Worm (Caenorhabditis elegans) whole organism, dauer: ENCODE measurements around the gene R05H10.7.

ENCODE experiments used
- unc-62 ChIP-seq: sonication (generic microtip); optimal IDR thresholded peaks from 2 replicates; lab custom pipeline; 2017; ENCODE audit warnings: missing biosample characterization, missing genetic modification reagents, missing genetic modification characterization

R05H10.7 gene

DNA sequence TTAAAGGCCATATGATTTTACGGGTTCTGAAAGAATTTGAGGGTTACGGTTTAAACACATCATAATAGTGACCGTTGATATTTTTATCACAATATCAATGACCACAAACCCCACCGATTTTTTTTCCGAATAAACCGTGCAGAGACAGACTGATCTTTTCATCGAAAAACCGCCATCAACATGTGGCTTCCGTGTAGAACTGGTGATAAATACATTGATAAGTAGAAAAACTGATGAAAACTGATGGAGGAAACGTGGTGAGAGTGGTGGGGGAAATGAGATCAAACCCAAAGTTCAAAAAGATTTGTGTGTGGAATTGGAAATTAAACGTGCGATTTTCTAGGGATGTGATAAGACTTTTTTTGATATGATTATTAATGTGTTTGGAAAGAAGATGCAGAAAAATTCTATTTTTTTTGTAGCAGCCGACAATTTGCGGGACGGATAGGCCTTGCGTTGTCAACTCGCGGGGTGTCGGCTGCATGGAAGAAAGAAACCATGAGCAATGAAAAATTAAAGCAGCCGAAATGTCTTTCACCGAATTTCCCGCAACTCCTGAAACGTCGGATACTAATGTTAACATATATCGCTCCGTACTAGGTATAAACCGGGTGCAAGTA lies 16.6 kb upstream of the R05H10.7 start:
- no peak for TF ChIP-seq unc-62 (GFP tag; lab: Kevin White, UChicago)

- TF ChIP-seq unc-62 (GFP tag; lab: Kevin White, UChicago): no peak
Measured at ce11 chrII:14841253-14841652, 14.1 kb upstream of the R05H10.7 start.

- TF ChIP-seq unc-62 (GFP tag; lab: Kevin White, UChicago): no peak
Measured at ce11 chrII:14843016-14843415, 12.3 kb upstream of the R05H10.7 start, which contains the start of gene cdh-7. cdh-7 (plus strand) TSS chrII:14843229.

ce11 chrII:14844253-14844652 lies 11.1 kb upstream of the R05H10.7 start:
- TF ChIP-seq unc-62 (GFP tag; lab: Kevin White, UChicago): no peak

DNA sequence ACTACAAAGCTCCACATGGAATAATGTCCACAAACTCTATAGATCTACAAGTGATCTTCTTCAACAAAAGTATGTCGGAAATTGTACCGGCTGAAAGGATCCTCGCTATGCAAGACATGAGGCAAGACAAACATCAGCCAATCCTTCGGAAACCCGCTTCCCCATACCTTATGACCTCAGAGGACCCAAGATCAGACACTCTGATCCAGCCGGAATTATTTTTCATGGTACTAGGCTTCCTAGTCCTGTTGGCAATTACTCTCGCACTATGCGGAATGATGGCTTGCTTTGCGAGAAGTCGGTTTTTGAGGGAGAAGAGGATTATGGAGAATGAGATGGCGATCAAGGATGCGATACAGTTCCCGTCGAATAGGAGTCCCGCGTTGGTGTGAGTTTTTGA lies 5.4 kb upstream of the R05H10.7 start:
- no peak for TF ChIP-seq unc-62 (GFP tag; lab: Kevin White, UChicago)

DNA sequence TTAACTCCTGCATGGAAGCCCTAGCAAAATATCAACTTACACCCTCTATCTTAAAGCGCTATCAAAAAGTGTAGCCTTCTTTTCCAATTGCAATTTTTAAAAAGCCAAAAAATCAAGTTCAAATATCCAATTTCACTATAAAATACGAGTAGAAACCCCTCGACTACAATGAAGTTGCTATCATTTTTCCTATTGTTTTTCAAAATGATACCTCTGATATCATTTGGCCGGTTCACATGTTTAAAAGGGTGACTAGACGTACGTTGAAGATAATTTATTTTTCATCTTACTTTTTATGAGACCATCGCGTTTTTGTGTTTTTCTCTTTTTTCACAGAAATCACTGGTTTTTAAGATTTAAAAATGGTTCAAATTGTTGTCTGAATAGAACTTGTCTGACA lies 3.8 kb upstream of the R05H10.7 start, which contains the start of gene R05H10.1:
TSS of gene R05H10.1 (plus strand) at position 334 of the 400 bp plus-strand sequence.
- TF ChIP-seq unc-62 (GFP tag; lab: Kevin White, UChicago): no peak

- no peak for TF ChIP-seq unc-62 (GFP tag; lab: Kevin White, UChicago)
Measured at ce11 chrII:14856922-14857321, 1.6 kb downstream of the R05H10.7 start, which contains the start of gene rbm-28. rbm-28 (plus strand) TSS chrII:14857259.

DNA sequence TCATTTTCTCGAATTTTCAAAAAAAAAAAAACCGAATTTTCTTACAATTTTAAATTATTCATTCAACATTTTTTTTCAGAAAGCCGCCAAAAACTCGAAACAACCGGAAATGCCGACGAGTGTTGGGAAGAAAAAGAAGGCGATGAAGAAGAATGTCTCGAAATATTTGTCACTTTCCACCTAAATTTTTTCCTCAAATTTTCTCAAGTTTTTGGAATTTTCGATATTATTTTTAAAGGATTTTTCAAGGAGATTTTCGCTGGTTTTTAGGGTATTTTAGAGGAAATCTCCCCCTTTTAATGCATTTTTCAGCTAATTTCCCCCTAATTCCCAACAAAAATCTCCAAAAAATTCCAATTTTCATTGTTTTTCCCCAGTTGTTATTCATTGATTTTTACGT lies 10.8 kb downstream of the R05H10.7 start:
- no peak for TF ChIP-seq unc-62 (GFP tag; lab: Kevin White, UChicago)

- no peak for TF ChIP-seq unc-62 (GFP tag; lab: Kevin White, UChicago)
Measured at ce11 chrII:14866668-14867067, 11.3 kb downstream of the R05H10.7 start, which contains the start of gene gpx-2. gpx-2 (plus strand) TSS chrII:14866766.

DNA sequence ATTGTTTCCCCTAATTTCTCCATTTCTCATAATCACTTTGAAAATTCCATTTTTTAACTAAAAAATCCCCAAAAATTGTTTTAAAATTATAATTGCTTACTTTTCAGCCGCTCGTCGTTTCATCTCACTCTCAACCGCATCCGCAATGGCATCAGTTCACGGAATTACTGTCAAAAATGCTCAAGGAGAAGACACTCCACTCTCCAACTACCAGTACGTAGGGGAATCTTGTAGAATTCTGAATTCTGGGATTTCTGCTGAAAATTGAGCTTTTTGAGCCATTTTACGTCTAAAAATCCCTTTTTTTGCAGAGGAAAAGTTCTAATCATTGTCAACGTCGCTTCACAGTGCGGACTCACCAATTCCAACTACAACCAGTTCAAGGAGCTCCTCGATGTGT lies 12.2 kb downstream of the R05H10.7 start:
- TF ChIP-seq unc-62 (GFP tag; lab: Kevin White, UChicago): no peak

- TF ChIP-seq unc-62 (GFP tag; lab: Kevin White, UChicago): no peak
Measured at ce11 chrII:14869644-14870043, 14.3 kb downstream of the R05H10.7 start, which contains the start of gene R05H10.3. R05H10.3 (plus strand) TSS chrII:14869944.

DNA sequence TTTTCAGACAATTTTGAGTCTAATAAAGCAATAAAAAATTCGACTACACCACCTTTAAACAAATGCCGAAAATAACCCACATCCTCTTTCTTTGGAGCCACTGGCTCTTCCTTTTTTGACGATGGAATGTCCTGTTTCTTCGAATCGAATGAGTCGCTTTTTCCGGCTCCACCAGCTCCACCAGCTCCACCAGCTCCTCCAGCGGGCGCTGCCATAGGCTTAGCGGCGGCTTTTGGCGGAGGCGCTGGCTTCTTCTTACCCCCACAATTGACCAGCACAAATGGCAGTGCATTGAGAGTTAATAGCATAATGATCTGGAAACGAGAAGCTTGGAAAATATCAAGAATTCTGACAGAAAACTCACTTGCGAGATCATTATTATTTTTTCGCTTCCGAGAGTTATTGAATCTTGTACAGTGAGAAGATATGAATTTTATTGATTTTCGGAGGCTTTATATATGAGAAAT lies 21.4 kb downstream of the R05H10.7 start, which contains the start of gene Y53F4A.2:
TSS of gene Y53F4A.2 (minus strand) at position 417 of the 467 bp plus-strand sequence.
- no peak for TF ChIP-seq unc-62 (GFP tag; lab: Kevin White, UChicago)

DNA sequence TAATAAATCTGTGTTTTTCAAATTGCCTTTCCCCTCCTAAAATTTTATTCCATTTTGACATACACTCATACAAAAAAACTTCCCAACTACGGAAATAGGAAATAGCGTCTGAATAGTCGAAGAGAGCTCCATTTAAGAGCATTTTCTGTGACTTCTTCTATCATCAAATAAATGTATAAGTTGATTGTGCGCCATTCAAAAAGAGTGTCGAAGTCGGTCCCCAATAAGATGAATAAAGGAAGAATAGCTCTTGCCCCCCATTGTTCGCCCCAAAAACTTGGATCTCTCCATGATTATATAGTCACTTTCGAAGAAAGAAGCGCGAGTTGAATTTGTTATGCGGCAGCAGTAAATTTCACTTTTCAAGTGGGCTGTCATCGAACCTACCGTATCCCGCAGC lies 37.2 kb downstream of the R05H10.7 start:
- no peak for TF ChIP-seq unc-62 (GFP tag; lab: Kevin White, UChicago)

DNA sequence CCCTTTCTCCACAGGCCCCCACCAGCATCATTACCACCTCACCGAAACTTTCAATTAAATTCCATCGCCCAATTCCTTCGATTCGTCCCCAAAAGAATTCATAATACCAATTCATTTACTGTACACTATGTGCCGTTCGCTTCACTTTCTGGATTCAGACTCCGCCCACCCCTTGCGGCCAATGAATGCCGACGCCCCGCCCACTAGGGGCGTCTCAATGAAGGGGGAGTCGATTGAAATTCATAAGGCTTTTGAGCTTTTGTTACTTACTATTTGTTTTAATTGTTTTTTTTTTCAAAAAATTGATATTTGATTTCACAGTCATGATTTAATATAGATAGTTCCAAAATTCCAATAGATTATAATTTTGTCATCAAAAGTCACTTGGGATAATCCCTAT lies 41.2 kb downstream of the R05H10.7 start:
- TF ChIP-seq unc-62 (GFP tag; lab: Kevin White, UChicago): no peak

ce11 chrII:14902193-14902592 lies 46.9 kb downstream of the R05H10.7 start, which contains the start of gene cog-1:
cog-1 (plus strand) TSS chrII:14902493.
- TF ChIP-seq unc-62 (GFP tag; lab: Kevin White, UChicago): no peak

DNA sequence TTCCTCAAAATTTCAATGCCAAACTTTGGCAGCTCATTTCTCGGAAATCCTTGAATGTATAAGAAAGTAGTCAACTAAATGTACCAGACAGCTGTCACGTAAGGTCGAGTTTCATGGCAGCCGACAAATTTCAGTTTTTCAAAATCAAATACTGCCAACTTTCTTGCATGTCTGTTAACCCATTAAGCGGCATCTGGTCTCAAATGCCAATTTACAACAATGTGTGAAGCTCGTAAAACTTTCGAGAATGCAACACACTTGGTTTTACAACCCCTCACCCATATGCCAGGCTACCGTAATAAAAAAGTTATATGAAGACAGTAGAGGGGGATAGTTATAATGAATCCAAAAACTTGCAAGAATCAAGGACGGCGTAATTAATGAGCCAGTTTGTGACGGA lies 48.3 kb downstream of the R05H10.7 start:
- no peak for TF ChIP-seq unc-62 (GFP tag; lab: Kevin White, UChicago)

- no peak for TF ChIP-seq unc-62 (GFP tag; lab: Kevin White, UChicago)
Measured at ce11 chrII:14904635-14905034, 49.3 kb downstream of the R05H10.7 start.
